Worm (Caenorhabditis elegans) whole organism, early embryonic: Measurements from ENCODE around the gene lin-32.

Experiments used
- F13C5.2 ChIP-seq: sonication (generic microtip); optimal IDR thresholded peaks from 2 replicates; lab custom pipeline; 2017; ENCODE audit warnings: mild to moderate bottlenecking, missing genetic modification characterization, inconsistent platforms, missing compliant biosample characterization
- aly-1 ChIP-seq: sonication (generic microtip); optimal IDR thresholded peaks from 2 replicates; lab custom pipeline; 2016; ENCODE audit warnings: missing genetic modification characterization, missing compliant biosample characterization
- ama-1 ChIP-seq: fragments of 150-350 bp; optimal IDR thresholded peaks from 2 replicates; lab custom pipeline; 2014
- ceh-36 ChIP-seq: sonication (generic microtip); optimal IDR thresholded peaks from 2 replicates; lab custom pipeline; 2016; ENCODE audit warnings: missing genetic modification characterization, inconsistent platforms, missing compliant biosample characterization
- flt-1 ChIP-seq: fragments of 200-800 bp; sonication (Bioruptor generic); IDR thresholded peaks from 2 replicates; pipeline ENCODE4 v1.3.6; 2022; ENCODE audit warnings: missing genetic modification characterization, missing compliant biosample characterization
- hmg-4 ChIP-seq: fragments of 200-800 bp; sonication (Bioruptor generic); optimal IDR thresholded peaks from 2 replicates; lab custom pipeline; 2018; ENCODE audit warnings: mild to moderate bottlenecking, missing genetic modification characterization, missing compliant biosample characterization
- hnd-1 ChIP-seq: sonication (generic microtip); optimal IDR thresholded peaks from 2 replicates; lab custom pipeline; 2016; ENCODE audit warnings: missing genetic modification characterization, missing compliant biosample characterization
- pes-1 ChIP-seq: fragments of 200-800 bp; sonication (Bioruptor generic); IDR thresholded peaks from 2 replicates; pipeline ENCODE4 v1.3.6; 2022; ENCODE audit warnings: missing genetic modification reagents, missing genetic modification characterization, missing compliant biosample characterization
- scrt-1 ChIP-seq: fragments of 200-800 bp; sonication (Bioruptor generic); IDR thresholded peaks from 2 replicates; pipeline ENCODE4 v1.3.6; 2022; ENCODE audit warnings: missing genetic modification characterization, missing compliant biosample characterization
- tbx-11 ChIP-seq: fragments of 200-800 bp; sonication (Bioruptor generic); IDR thresholded peaks from 2 replicates; pipeline ENCODE4 v1.3.6; 2022; ENCODE audit warnings: missing genetic modification characterization, missing compliant biosample characterization
- tra-4 ChIP-seq: sonication (generic microtip); optimal IDR thresholded peaks from 2 replicates; lab custom pipeline; 2017; ENCODE audit warnings: missing genetic modification characterization, missing compliant biosample characterization

ce11 chrX:2213400-2214362 lies 16.2 kb downstream of the lin-32 start:
- TF ChIP-seq hnd-1 (tag; lab: Kevin White, UChicago) (no peak), tra-4 (tag; lab: Kevin White, UChicago) (no peak), ama-1 (lab: Kevin White, UChicago) (no peak), aly-1 (tag; lab: Kevin White, UChicago) (no peak), F13C5.2 (no peak), tbx-11 (no peak), flt-1 (GFP tag; lab: Robert Waterston, UW) (no peak), hmg-4 (GFP tag; lab: Kevin White, UChicago) (no peak), scrt-1 (GFP tag; lab: Robert Waterston, UW) (no peak), ceh-36 (tag; lab: Kevin White, UChicago) (no peak), pes-1 (GFP tag; lab: Robert Waterston, UW) (no peak)
